Fruit fly (Drosophila melanogaster) whole organism, embryonic: Measurements from ENCODE around the gene RapGAP1.

ENCODE experiments used
- Adf1 ChIP-seq: fragments of 200-800 bp; sonication (Bioruptor generic); IDR thresholded peaks from 2 replicates; pipeline ENCODE4 v1.3.6; 2022; ENCODE audit warnings: missing biosample characterization, missing genetic modification characterization
- CG10267 ChIP-seq: fragments of 200-800 bp; sonication (Bioruptor generic); optimal IDR thresholded peaks from 2 replicates; lab custom pipeline; 2018; ENCODE audit warnings: missing biosample characterization, mild to moderate bottlenecking, missing genetic modification characterization, moderate library complexity
- CG10565 ChIP-seq: fragments of 200-800 bp; sonication (Bioruptor generic); optimal IDR thresholded peaks from 3 replicates; lab custom pipeline; 2016; ENCODE audit warnings: missing biosample characterization, mild to moderate bottlenecking, missing genetic modification characterization
- CG11560 ChIP-seq: fragments of 200-800 bp; sonication (Bioruptor generic); IDR thresholded peaks from 3 replicates; pipeline ENCODE4 v1.3.6; 2022; ENCODE audit warnings: missing biosample characterization, missing genetic modification characterization
- CG1233 ChIP-seq: fragments of 200-800 bp; sonication (Bioruptor generic); optimal IDR thresholded peaks from 4 replicates; lab custom pipeline; 2018; ENCODE audit warnings: missing biosample characterization, mild to moderate bottlenecking, missing genetic modification characterization
- CG13287 ChIP-seq: fragments of 200-800 bp; sonication (Bioruptor generic); IDR thresholded peaks from 2 replicates; pipeline ENCODE4 v1.3.6; 2022; ENCODE audit warnings: missing biosample characterization, missing genetic modification characterization; ENCODE audit not compliant: partially characterized antibody
- CG13624 ChIP-seq: fragments of 200-800 bp; sonication (Bioruptor generic); optimal IDR thresholded peaks from 2 replicates; lab custom pipeline; 2016; ENCODE audit warnings: missing biosample characterization, missing genetic modification characterization
- CG1529 ChIP-seq: fragments of 200-800 bp; sonication (Bioruptor generic); optimal IDR thresholded peaks from 3 replicates; lab custom pipeline; 2018; ENCODE audit warnings: missing biosample characterization, missing genetic modification characterization
- CG16813 ChIP-seq: fragments of 200-800 bp; sonication (Bioruptor generic); IDR thresholded peaks from 3 replicates; pipeline ENCODE4 v1.3.6; 2022; ENCODE audit warnings: missing biosample characterization, missing genetic modification characterization; ENCODE audit not compliant: partially characterized antibody
- CG17328 ChIP-seq: fragments of 200-800 bp; sonication (Bioruptor generic); IDR thresholded peaks from 2 replicates; pipeline ENCODE4 v1.3.6; 2022; ENCODE audit warnings: missing biosample characterization, missing genetic modification characterization
- CG18011 ChIP-seq: fragments of 200-800 bp; sonication (Bioruptor generic); optimal IDR thresholded peaks from 2 replicates; lab custom pipeline; 2017; ENCODE audit warnings: missing biosample characterization, missing genetic modification characterization, mild to moderate bottlenecking, moderate library complexity, missing genotype
- CG4617 ChIP-seq: fragments of 200-800 bp; sonication (Bioruptor generic); optimal IDR thresholded peaks from 3 replicates; lab custom pipeline; 2016; ENCODE audit warnings: missing biosample characterization, missing genetic modification characterization, borderline replicate concordance
- CG7372 ChIP-seq: fragments of 200-800 bp; sonication (Bioruptor generic); IDR thresholded peaks from 2 replicates; pipeline ENCODE4 v1.3.6; 2022; ENCODE audit warnings: missing biosample characterization, missing genetic modification characterization
- CG7745 ChIP-seq: fragments of 200-800 bp; sonication (Bioruptor generic); optimal IDR thresholded peaks from 2 replicates; lab custom pipeline; 2018; ENCODE audit warnings: missing biosample characterization, mild to moderate bottlenecking, missing genetic modification characterization, moderate library complexity
- CG7928 ChIP-seq: fragments of 200-800 bp; sonication (Bioruptor generic); optimal IDR thresholded peaks from 2 replicates; lab custom pipeline; 2017; ENCODE audit warnings: missing biosample characterization, mild to moderate bottlenecking, missing genetic modification characterization
- CG8478 ChIP-seq: fragments of >200 bp; optimal IDR thresholded peaks from 2 replicates; lab custom pipeline; 2018
- CG8765 ChIP-seq: fragments of 200-800 bp; sonication (Bioruptor generic); IDR thresholded peaks from 2 replicates; pipeline ENCODE4 v1.3.6; 2022; ENCODE audit warnings: missing biosample characterization, missing genetic modification characterization
- CG8924 ChIP-seq: fragments of 200-800 bp; optimal IDR thresholded peaks from 3 replicates; lab custom pipeline; 2019; ENCODE audit warnings: missing biosample characterization, mild to moderate bottlenecking, missing genetic modification characterization, moderate library complexity
- CG9215 ChIP-seq: fragments of 200-800 bp; sonication (Bioruptor generic); IDR thresholded peaks from 2 replicates; pipeline ENCODE4 v1.3.6; 2022; ENCODE audit warnings: missing biosample characterization, missing genetic modification characterization
- CG9609 ChIP-seq: fragments of 200-800 bp; sonication (Bioruptor generic); optimal IDR thresholded peaks from 3 replicates; lab custom pipeline; 2016; ENCODE audit warnings: missing biosample characterization, missing genetic modification characterization
- CG9727 ChIP-seq: fragments of 200-800 bp; sonication (Bioruptor generic); optimal IDR thresholded peaks from 3 replicates; lab custom pipeline; 2017; ENCODE audit warnings: missing biosample characterization, mild to moderate bottlenecking, missing genetic modification characterization
- Chrac-16 ChIP-seq: fragments of 200-800 bp; sonication (Bioruptor generic); optimal IDR thresholded peaks from 3 replicates; lab custom pipeline; 2016; ENCODE audit warnings: missing biosample characterization, missing genetic modification characterization
- D ChIP-seq, 2 experiments: fragments of 200-800 bp in 1 of 2; fragments of >200 bp in 1 of 2; sonication (Bioruptor generic) in 1 of 2; optimal IDR thresholded peaks; 2 replicates in 1 of 2; 3 replicates in 1 of 2; lab custom pipeline; 2017; ENCODE audit warnings: mild to moderate bottlenecking in 1 of 2, missing biosample characterization in 1 of 2, missing genetic modification characterization in 1 of 2, missing genetic modification reagents in 1 of 2
- D19B ChIP-seq: fragments of 200-800 bp; sonication (Bioruptor generic); optimal IDR thresholded peaks from 2 replicates; lab custom pipeline; 2017; ENCODE audit warnings: missing biosample characterization, mild to moderate bottlenecking, missing genetic modification characterization
- Dek ChIP-seq: fragments of 200-800 bp; sonication (Bioruptor generic); optimal IDR thresholded peaks from 3 replicates; lab custom pipeline; 2019; ENCODE audit warnings: missing biosample characterization, mild to moderate bottlenecking, missing genetic modification characterization, moderate library complexity
- E2f1 ChIP-seq: fragments of 200-800 bp; sonication (Bioruptor generic); IDR thresholded peaks from 2 replicates; pipeline ENCODE4 v1.3.6; 2022; ENCODE audit warnings: missing biosample characterization, missing genetic modification characterization
- Fer2 ChIP-seq: fragments of 200-800 bp; sonication (Bioruptor generic); optimal IDR thresholded peaks from 2 replicates; lab custom pipeline; 2018; ENCODE audit warnings: missing biosample characterization, mild to moderate bottlenecking, missing genetic modification characterization, moderate library complexity
- Hr3 ChIP-seq: fragments of 200-800 bp; sonication (Bioruptor generic); optimal IDR thresholded peaks from 3 replicates; lab custom pipeline; 2016; ENCODE audit warnings: missing biosample characterization, missing genetic modification characterization
- MTF-1 ChIP-seq: fragments of 200-800 bp; sonication (Bioruptor generic); optimal IDR thresholded peaks from 2 replicates; lab custom pipeline; 2018; ENCODE audit warnings: missing biosample characterization, mild to moderate bottlenecking, missing genetic modification characterization, borderline replicate concordance
- Trl ChIP-seq, 3 experiments: fragments of >200 bp in 2 of 3; fragments of 200-800 bp in 1 of 3; sonication (Bioruptor generic) in 1 of 3; optimal IDR thresholded peaks; 2 replicates in 1 of 3; 3 replicates in 2 of 3; lab custom pipeline; 2016 to 2017; ENCODE audit warnings: missing biosample characterization in 1 of 3, missing genetic modification characterization in 1 of 3
- ap ChIP-seq: fragments of 200-800 bp; sonication (Bioruptor generic); IDR thresholded peaks from 2 replicates; pipeline ENCODE4 v1.3.6; 2022; ENCODE audit warnings: missing biosample characterization, missing genetic modification characterization
- ara ChIP-seq: fragments of 200-800 bp; sonication (Bioruptor generic); IDR thresholded peaks from 2 replicates; pipeline ENCODE4 v1.3.6; 2022; ENCODE audit warnings: missing biosample characterization, missing genetic modification characterization
- dmrt99B ChIP-seq: fragments of 200-800 bp; sonication (Bioruptor generic); optimal IDR thresholded peaks from 2 replicates; lab custom pipeline; 2018; ENCODE audit warnings: missing biosample characterization, mild to moderate bottlenecking, missing genetic modification characterization, moderate library complexity
- emc ChIP-seq: fragments of 200-800 bp; sonication (Bioruptor generic); optimal IDR thresholded peaks from 2 replicates; lab custom pipeline; 2016; ENCODE audit warnings: missing biosample characterization, missing genetic modification characterization
- fd3F ChIP-seq: fragments of 200-800 bp; sonication (Bioruptor generic); optimal IDR thresholded peaks from 2 replicates; lab custom pipeline; 2018; ENCODE audit warnings: missing biosample characterization, mild to moderate bottlenecking, missing genetic modification characterization, moderate library complexity
- fd96Cb ChIP-seq: fragments of 200-800 bp; sonication (Bioruptor generic); optimal IDR thresholded peaks from 2 replicates; lab custom pipeline; 2018; ENCODE audit warnings: missing biosample characterization, mild to moderate bottlenecking, missing genetic modification characterization, moderate library complexity
- gro ChIP-seq: fragments of 200-800 bp; sonication (Bioruptor generic); optimal IDR thresholded peaks from 2 replicates; lab custom pipeline; 2016; ENCODE audit warnings: missing biosample characterization, missing genetic modification characterization
- ken ChIP-seq: fragments of 200-800 bp; sonication (Bioruptor generic); IDR thresholded peaks from 3 replicates; pipeline ENCODE4 v1.3.6; 2022; ENCODE audit warnings: missing biosample characterization, missing genetic modification characterization
- lab ChIP-seq: fragments of 200-800 bp; sonication (Bioruptor generic); optimal IDR thresholded peaks from 3 replicates; lab custom pipeline; 2017; ENCODE audit warnings: missing biosample characterization, missing genetic modification characterization, mild to moderate bottlenecking, moderate library complexity, missing genetic modification reagents
- lilli ChIP-seq: fragments of 200-800 bp; sonication (Bioruptor generic); optimal IDR thresholded peaks from 3 replicates; lab custom pipeline; 2016; ENCODE audit warnings: missing biosample characterization, missing genetic modification characterization
- lov ChIP-seq, 2 experiments: fragments of 200-800 bp in 1 of 2; fragments of >200 bp in 1 of 2; sonication (Bioruptor generic) in 1 of 2; IDR thresholded peaks in 1 of 2; optimal IDR thresholded peaks in 1 of 2; 2 replicates in 1 of 2; 3 replicates in 1 of 2; pipeline versions ENCODE4 v1.3.6 to Lab custom; 2017 to 2022; ENCODE audit warnings: missing biosample characterization in 1 of 2, missing genetic modification characterization in 1 of 2
- otp ChIP-seq: fragments of 200-800 bp; sonication (Bioruptor generic); IDR thresholded peaks from 3 replicates; pipeline ENCODE4, ENCODE4 v1.3.6; 2022; ENCODE audit warnings: missing biosample characterization, missing genetic modification characterization
- sc ChIP-seq, 3 experiments: fragments of >200 bp in 2 of 3; fragments of 200-800 bp in 1 of 3; sonication (Bioruptor generic) in 1 of 3; optimal IDR thresholded peaks; 2 replicates in 2 of 3; 3 replicates in 1 of 3; lab custom pipeline; 2017; ENCODE audit warnings: mild to moderate bottlenecking in 1 of 3, missing biosample characterization in 1 of 3, missing genetic modification characterization in 1 of 3, missing genetic modification reagents in 1 of 3
- sna ChIP-seq: fragments of 200-800 bp; sonication (Bioruptor generic); IDR thresholded peaks from 2 replicates; pipeline ENCODE4 v1.3.6; 2022; ENCODE audit warnings: missing biosample characterization, missing genetic modification characterization; ENCODE audit not compliant: partially characterized antibody
- tin ChIP-seq: fragments of 200-800 bp; sonication (Bioruptor generic); optimal IDR thresholded peaks from 3 replicates; lab custom pipeline; 2016; ENCODE audit warnings: missing biosample characterization, missing genetic modification characterization
- zf30C ChIP-seq: fragments of 200-800 bp; sonication (Bioruptor generic); optimal IDR thresholded peaks from 3 replicates; lab custom pipeline; 2018; ENCODE audit warnings: missing biosample characterization, mild to moderate bottlenecking, missing genetic modification characterization

The RapGAP1 gene

dm6 chr2L:7494341-7495293 is 84.2 kb downstream of the RapGAP1 start (continued):
- TF ChIP-seq D (optimal IDR thresholded peaks at IDR 0.05; lab: Kevin White, UChicago): no peak
- TF ChIP-seq D (GFP tag; optimal IDR thresholded peaks at IDR 0.05; lab: Kevin White, UChicago): no peak
- no peak for TF ChIP-seq CG7928 (GFP tag; lab: Kevin White, UChicago)
- no peak for TF ChIP-seq CG7745 (tag; lab: Kevin White, UChicago)
- peak; percentile 66 for TF ChIP-seq lilli (GFP tag; lab: Kevin White, UChicago)
- no peak for TF ChIP-seq CG18011 (GFP tag; lab: Kevin White, UChicago)
- TF ChIP-seq ken (GFP tag; lab: Robert Waterston, UW): no peak
- TF ChIP-seq CG11560: no peak
- TF ChIP-seq emc (GFP tag; lab: Kevin White, UChicago): no peak
- TF ChIP-seq tin (GFP tag; lab: Kevin White, UChicago): no peak
- peak; percentile 60 for TF ChIP-seq Chrac-16 (GFP tag; lab: Kevin White, UChicago)
- peak; percentile 34 to 51 for TF ChIP-seq Trl (optimal IDR thresholded peaks at IDR 0.05; lab: Kevin White, UChicago)
- no peak for TF ChIP-seq Trl (GFP tag; optimal IDR thresholded peaks at IDR 0.05; lab: Kevin White, UChicago)
- TF ChIP-seq CG8765 (GFP tag; lab: Robert Waterston, UW): no peak
- TF ChIP-seq CG10267 (tag; lab: Kevin White, UChicago): peak; percentile 10
- TF ChIP-seq sc (optimal IDR thresholded peaks at IDR 0.05; lab: Kevin White, UChicago): no peak
- TF ChIP-seq sc (GFP tag; optimal IDR thresholded peaks at IDR 0.05; lab: Kevin White, UChicago): no peak
- peak; percentile 42 for TF ChIP-seq Hr3 (GFP tag; lab: Kevin White, UChicago)
- TF ChIP-seq sna: no peak
- TF ChIP-seq ara: no peak
- TF ChIP-seq Dek (tag; lab: Kevin White, UChicago): peak; percentile 47
- TF ChIP-seq zf30C (GFP tag; lab: Kevin White, UChicago): no peak
- TF ChIP-seq D19B (GFP tag; lab: Kevin White, UChicago): no peak
- no peak for TF ChIP-seq CG7372 (GFP tag; lab: Robert Waterston, UW)
- TF ChIP-seq CG10565 (GFP tag; lab: Kevin White, UChicago): no peak
- TF ChIP-seq MTF-1: no peak
- peak; percentile 56 for TF ChIP-seq lab (GFP tag; lab: Kevin White, UChicago)
- no peak for TF ChIP-seq CG1529 (GFP tag; lab: Kevin White, UChicago)
- no peak for TF ChIP-seq CG16813 (GFP tag; lab: Robert Waterston, UW)
- no peak for TF ChIP-seq E2f1
- TF ChIP-seq CG9215 (GFP tag; lab: Robert Waterston, UW): no peak
- TF ChIP-seq otp (GFP tag; lab: Robert Waterston, UW): no peak
- no peak for TF ChIP-seq CG8478 (lab: Kevin White, UChicago)
- peak; percentile 24 for TF ChIP-seq fd3F (GFP tag; lab: Kevin White, UChicago)
- 0 out of 2 replicates have a peak, but pooled peaks have one; percentile 15 for TF ChIP-seq ap (GFP tag; lab: Robert Waterston, UW)
- peak; percentile 61; the same call in 1 of the 2 replicates for TF ChIP-seq CG17328 (GFP tag; lab: Robert Waterston, UW)
- peak; percentile 10 for TF ChIP-seq CG1233
- TF ChIP-seq CG9609 (GFP tag; lab: Kevin White, UChicago): no peak
- peak; percentile 1 for TF ChIP-seq fd96Cb (tag; lab: Kevin White, UChicago)
- TF ChIP-seq dmrt99B (tag; lab: Kevin White, UChicago): peak; percentile 61
- TF ChIP-seq CG4617: no peak
- peak; percentile 57 for TF ChIP-seq gro (GFP tag; lab: Kevin White, UChicago)
- no peak for TF ChIP-seq lov (optimal IDR thresholded peaks at IDR 0.05; lab: Kevin White, UChicago)
- no peak for TF ChIP-seq lov (GFP tag; IDR thresholded peaks at IDR 0.05; lab: Robert Waterston, UW)
- TF ChIP-seq Adf1 (GFP tag; lab: Robert Waterston, UW): peak; percentile 32; the same call in 1 of the 2 replicates
- TF ChIP-seq CG9727: peak; percentile 35
- peak; percentile 78 for TF ChIP-seq CG8924
- TF ChIP-seq CG13624 (GFP tag; lab: Kevin White, UChicago): peak; percentile 56
- TF ChIP-seq Fer2 (tag; lab: Kevin White, UChicago): no peak
- no peak for TF ChIP-seq CG13287 (GFP tag; lab: Robert Waterston, UW)
